Fruit fly (Drosophila melanogaster) whole organism, prepupa: ENCODE results near the gene Send1.

Experiments
- CG1621 ChIP-seq: fragments of 200-800 bp; sonication (Bioruptor generic); optimal IDR thresholded peaks from 3 replicates; lab custom pipeline; 2018; ENCODE audit warnings: missing biosample characterization, mild to moderate bottlenecking, missing genetic modification characterization
- CG4318 ChIP-seq: fragments of 200-800 bp; sonication (Bioruptor generic); optimal IDR thresholded peaks from 3 replicates; lab custom pipeline; 2017; ENCODE audit warnings: missing biosample characterization, mild to moderate bottlenecking, missing genetic modification characterization
- CG8319 ChIP-seq: fragments of 200-800 bp; sonication (Bioruptor generic); optimal IDR thresholded peaks from 3 replicates; lab custom pipeline; 2016; ENCODE audit warnings: missing biosample characterization, missing genetic modification characterization
- Eip75B ChIP-seq: fragments of 200-800 bp; sonication (Bioruptor generic); optimal IDR thresholded peaks from 3 replicates; lab custom pipeline; 2016; ENCODE audit warnings: missing biosample characterization, missing genetic modification characterization
- Hr38 ChIP-seq: sonication (Bioruptor generic); optimal IDR thresholded peaks from 2 replicates; lab custom pipeline; 2016; ENCODE audit warnings: missing biosample characterization, missing genetic modification characterization
- Hr4 ChIP-seq: fragments of 200-800 bp; sonication (Bioruptor generic); optimal IDR thresholded peaks from 3 replicates; lab custom pipeline; 2016; ENCODE audit warnings: missing biosample characterization, missing genetic modification characterization
- Lpt ChIP-seq: fragments of 200-800 bp; sonication (Bioruptor generic); optimal IDR thresholded peaks from 3 replicates; lab custom pipeline; 2016; ENCODE audit warnings: missing biosample characterization, missing genetic modification characterization
- Sox102F ChIP-seq: fragments of 200-800 bp; sonication (Bioruptor generic); optimal IDR thresholded peaks from 2 replicates; lab custom pipeline; 2016; ENCODE audit warnings: missing biosample characterization, mild to moderate bottlenecking, missing genetic modification characterization
- achi ChIP-seq: fragments of 200-800 bp; sonication (Bioruptor generic); optimal IDR thresholded peaks from 3 replicates; lab custom pipeline; 2016; ENCODE audit warnings: missing biosample characterization, missing genetic modification characterization
- cyc ChIP-seq: fragments of 200-800 bp; sonication (Bioruptor generic); optimal IDR thresholded peaks from 3 replicates; lab custom pipeline; 2016; ENCODE audit warnings: missing biosample characterization, missing genetic modification characterization
- dsx ChIP-seq: fragments of 200-800 bp; optimal IDR thresholded peaks from 3 replicates; lab custom pipeline; 2019; ENCODE audit warnings: missing biosample characterization, mild to moderate bottlenecking, missing genetic modification characterization, moderate library complexity; ENCODE audit not compliant: poor library complexity, severe bottlenecking
- svp ChIP-seq: fragments of 200-800 bp; sonication (Bioruptor generic); peaks from one replicate; lab custom pipeline; 2016; ENCODE audit warnings: missing biosample characterization, missing genetic modification characterization

dm6 chr2L:2263142-2263541 is 8.3 kb upstream of the Send1 start, which contains the start of gene CG4270:
- TF ChIP-seq CG4318 (GFP tag; lab: Kevin White, UChicago) (no peak), Sox102F (no peak), Eip75B (GFP tag; lab: Kevin White, UChicago) (no peak), Hr38 (no peak), CG8319 (GFP tag; lab: Kevin White, UChicago) (no peak), Lpt (GFP tag; lab: Kevin White, UChicago) (no peak), CG1621 (tag; lab: Kevin White, UChicago) (no peak), cyc (GFP tag; lab: Kevin White, UChicago) (no peak), Hr4 (GFP tag; lab: Kevin White, UChicago) (no peak), svp (GFP tag; lab: Kevin White, UChicago) (no peak), dsx (GFP tag; lab: Kevin White, UChicago) (no peak), achi (no peak)
